Worm (Caenorhabditis elegans) whole organism, dauer: ENCODE measurements around the gene lin-56.
"Not testable (repeated sequence)": the region's sequence is repeated elsewhere in the genome, so short reads cannot be mapped to it uniquely, and the experiment has no call there.

ENCODE experiments used
- unc-62 ChIP-seq: sonication (generic microtip); optimal IDR thresholded peaks from 2 replicates; lab custom pipeline; 2017; ENCODE audit warnings: missing biosample characterization, missing genetic modification reagents, missing genetic modification characterization

lin-56 gene

DNA sequence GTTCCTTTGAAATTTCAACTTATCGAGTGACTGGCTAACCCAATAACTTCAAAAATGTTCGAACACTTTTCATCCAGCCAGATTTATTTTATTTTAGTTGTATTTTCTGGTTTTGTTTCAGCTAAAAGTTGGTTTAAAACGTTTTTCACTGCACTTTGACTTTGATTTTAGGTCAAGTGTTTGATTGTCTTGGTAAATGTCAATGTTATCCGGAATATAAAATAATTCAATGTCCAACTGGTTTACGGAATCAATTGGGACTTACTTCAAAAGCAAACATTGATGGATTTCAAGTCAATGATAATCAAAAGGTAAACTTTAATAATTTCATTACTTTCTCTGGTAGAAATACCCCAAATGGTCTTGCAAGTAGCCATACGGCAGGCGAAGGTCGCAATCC lies 34.1 kb downstream of the lin-56 start:
- TF ChIP-seq unc-62 (GFP tag; lab: Kevin White, UChicago): no peak

DNA sequence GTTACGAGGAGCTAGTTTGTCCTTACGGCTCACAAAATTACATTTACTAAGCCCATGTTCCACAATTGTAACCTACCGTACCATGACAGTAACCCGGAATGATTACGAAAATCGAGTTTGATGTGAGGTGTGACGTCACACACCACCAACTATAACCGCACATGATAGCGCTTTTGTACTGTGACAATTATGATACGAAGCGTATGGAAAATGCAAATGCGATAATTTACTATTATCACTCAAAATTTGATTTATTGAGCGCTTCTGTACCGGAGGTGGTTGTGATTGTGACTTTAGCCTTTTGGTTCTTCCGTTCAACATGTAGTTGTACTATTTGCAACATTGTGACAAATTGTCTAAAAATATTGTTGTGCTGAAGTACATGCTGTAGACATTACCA lies 35.8 kb downstream of the lin-56 start:
- TF ChIP-seq unc-62 (GFP tag; lab: Kevin White, UChicago): no peak

DNA sequence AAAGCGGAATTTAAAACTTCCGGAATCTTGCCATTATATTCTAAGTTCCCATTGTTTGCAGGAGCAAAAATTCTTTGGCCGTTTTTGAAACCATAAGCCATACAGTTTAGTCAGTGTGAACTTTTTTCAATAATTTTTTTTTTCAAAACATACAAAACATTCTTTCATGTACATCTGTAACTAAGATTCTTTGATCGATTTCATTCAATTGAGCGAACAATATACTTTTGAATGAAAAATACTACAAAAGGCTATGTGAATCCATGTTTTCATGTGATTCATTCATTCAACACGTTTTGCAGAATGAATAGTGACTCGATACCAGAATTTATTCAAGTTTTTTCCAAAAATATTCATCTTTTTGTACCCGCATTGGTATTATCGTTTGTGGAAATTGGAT lies 36.9 kb downstream of the lin-56 start, which contains the start of gene ZK666.15:
Gene ZK666.15, plus strand, starts transcription at position 301 of the 400 bp plus-strand sequence.
- TF ChIP-seq unc-62 (GFP tag; lab: Kevin White, UChicago): no peak

DNA sequence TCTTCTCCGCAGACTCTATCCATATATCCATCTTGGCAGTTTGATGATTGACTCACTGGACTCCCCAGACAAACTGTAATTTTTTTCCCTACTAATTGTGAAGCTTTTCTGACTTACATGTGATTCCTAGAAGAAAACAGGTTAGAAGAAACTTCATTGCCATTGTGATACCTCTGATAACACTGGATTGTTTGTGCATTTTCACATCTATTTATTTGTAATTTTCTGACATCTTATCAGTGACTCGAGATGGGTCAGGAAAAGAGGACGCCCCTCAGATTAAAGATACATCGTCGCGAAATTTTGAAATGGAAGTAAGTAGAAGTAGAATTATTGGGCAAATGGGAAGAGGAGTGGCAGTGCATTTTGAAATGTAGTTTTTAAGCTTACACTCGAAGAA lies 40.5 kb downstream of the lin-56 start, which contains the start of gene clec-61:
Gene clec-61, minus strand, starts transcription at position 209 of the 400 bp plus-strand sequence.
- TF ChIP-seq unc-62 (GFP tag; lab: Kevin White, UChicago): no peak

DNA sequence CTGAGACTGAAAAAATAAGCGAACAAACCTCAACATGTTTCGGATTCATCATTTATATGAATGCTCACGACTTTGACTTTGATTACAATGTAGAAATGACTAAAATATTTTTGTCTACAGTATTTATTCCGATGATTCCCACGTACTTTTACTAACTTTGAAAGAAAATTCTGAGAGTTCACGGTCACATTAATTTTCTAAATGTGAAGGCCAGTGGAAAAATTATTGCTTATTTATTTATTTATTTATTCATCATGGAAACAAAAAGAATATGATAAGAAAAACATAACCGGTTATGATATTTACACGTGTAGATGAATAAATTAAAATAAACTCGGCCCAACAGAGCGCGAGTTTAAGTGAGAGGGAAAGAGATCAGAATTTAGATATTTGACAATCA lies 43.2 kb downstream of the lin-56 start, which contains the start of gene ZK666.8:
Gene ZK666.8, minus strand, starts transcription at position 101 of the 400 bp plus-strand sequence.
- TF ChIP-seq unc-62 (GFP tag; lab: Kevin White, UChicago): not testable (repeated sequence)

DNA sequence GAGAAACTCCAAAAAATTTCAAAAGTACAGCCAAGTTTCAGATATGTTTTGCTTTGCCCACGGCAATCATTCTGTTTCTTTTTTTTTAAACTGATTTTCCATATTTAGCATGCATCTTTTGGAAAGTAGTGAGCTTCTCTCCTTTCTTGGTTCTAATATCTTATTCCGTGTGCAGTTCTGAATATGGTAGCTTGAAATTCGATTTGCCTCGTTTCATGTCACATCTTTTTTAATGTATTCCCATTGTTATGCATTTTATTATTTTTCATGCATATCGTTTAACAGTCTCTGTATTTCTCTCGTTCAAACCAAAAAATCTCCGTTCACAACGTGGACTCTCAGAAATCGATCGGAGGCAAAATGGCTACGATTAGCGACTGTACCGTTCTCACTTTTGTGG lies 44.7 kb downstream of the lin-56 start, which contains the start of gene ZK666.14:
Gene ZK666.14, plus strand, starts transcription at position 301 of the 400 bp plus-strand sequence.
- TF ChIP-seq unc-62 (GFP tag; lab: Kevin White, UChicago): no peak

DNA sequence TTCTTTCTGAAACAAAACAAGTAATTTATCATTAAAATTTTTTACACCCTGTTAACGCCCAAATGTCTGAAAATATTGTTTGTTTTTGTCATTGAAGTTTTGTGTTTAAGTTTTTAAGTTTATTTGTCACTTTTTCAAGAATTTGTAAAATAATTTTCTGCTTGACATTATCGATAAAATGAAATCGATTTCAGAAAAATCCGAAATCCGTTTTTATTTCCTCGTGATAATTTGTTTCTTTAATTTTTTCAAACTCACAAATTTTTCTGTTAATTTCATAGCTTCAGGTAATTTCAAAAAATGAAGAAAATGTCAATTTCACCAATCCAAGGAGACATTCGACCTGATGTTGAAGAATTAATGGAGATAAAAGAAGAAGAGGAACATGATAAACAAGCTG lies 46.1 kb downstream of the lin-56 start, which contains the start of gene ZK666.12:
Gene ZK666.12, plus strand, starts transcription at position 301 of the 400 bp plus-strand sequence.
- no peak for TF ChIP-seq unc-62 (GFP tag; lab: Kevin White, UChicago)

DNA sequence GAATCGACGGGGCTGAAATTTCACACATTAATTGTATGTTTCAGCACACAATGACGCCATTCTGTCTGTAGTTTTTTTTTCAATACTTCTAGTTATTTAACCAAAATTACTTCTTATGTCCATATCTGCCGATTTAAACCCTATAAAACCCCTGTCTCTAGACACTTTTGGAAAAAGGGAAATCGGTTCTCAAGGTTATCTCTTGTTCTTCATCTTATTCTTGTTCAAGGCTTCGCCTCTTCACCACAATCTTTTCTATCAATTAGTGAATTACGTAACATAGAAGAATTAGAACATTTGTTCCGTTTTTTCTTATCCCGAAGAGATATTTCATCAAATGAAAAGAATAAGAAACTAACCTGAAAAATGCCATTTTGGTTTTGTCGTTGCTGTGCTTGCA lies 50.9 kb downstream of the lin-56 start:
- TF ChIP-seq unc-62 (GFP tag; lab: Kevin White, UChicago): no peak

DNA sequence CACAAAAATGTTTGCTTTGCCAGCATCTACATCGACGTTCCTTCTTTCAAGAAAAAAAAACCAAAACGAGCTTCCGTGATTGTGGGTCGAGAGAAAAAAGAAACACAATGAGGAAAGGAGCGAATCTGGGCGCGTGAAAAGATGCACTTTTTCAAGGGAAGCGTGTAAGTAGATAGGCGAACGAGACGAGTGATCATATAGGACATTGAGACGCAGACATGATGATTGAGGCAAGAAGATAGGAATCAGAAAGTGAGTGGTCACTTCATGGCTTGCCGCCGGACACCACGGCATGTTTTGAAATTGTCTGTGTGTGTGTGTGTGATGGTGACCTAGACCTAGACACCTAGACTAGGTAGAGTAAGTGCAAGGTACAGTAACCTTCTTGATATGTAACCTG lies 51.8 kb downstream of the lin-56 start:
- no peak for TF ChIP-seq unc-62 (GFP tag; lab: Kevin White, UChicago)
